Worm (Caenorhabditis elegans): ENCODE data around the gene Y38H6C.21.

Y38H6C.21 gene

ce11 chrV:20534072-20534471 is 21.0 kb downstream of the Y38H6C.21 start, which contains the start of gene famh-161:
Gene famh-161, minus strand, starts transcription at chrV:20534172.
- no peak for TF ChIP-seq hmg-11 (tag; optimal IDR thresholded peaks at IDR 0.05)
- no peak for TF ChIP-seq lin-15B (tag; optimal IDR thresholded peaks at IDR 0.05)
- no peak for TF ChIP-seq nhr-67 (tag; optimal IDR thresholded peaks at IDR 0.05)

ce11 chrV:20527493-20527892 is 27.6 kb downstream of the Y38H6C.21 start, which contains the start of gene Y38H6C.13:
Gene Y38H6C.13, plus strand, starts transcription at chrV:20527793.
- TF ChIP-seq zag-1 (tag; optimal IDR thresholded peaks at IDR 0.05), result no peak
- TF ChIP-seq egl-27 (tag; optimal IDR thresholded peaks at IDR 0.05), result no peak
- no peak for TF ChIP-seq ceh-28 (tag; optimal IDR thresholded peaks at IDR 0.05)
- TF ChIP-seq unc-62 (GFP tag; optimal IDR thresholded peaks at IDR 0.05), result no peak
- no peak for TF ChIP-seq mdl-1 (tag; optimal IDR thresholded peaks at IDR 0.05)
- TF ChIP-seq ZK546.5 (tag; optimal IDR thresholded peaks at IDR 0.05), result no peak
- TF ChIP-seq nhr-12 (tag; optimal IDR thresholded peaks at IDR 0.05), result no peak
- TF ChIP-seq nhr-43 (tag; optimal IDR thresholded peaks at IDR 0.05; ENCODE audit: poor library complexity, severe bottlenecking), result no peak
- TF ChIP-seq tbx-2 (tag; optimal IDR thresholded peaks at IDR 0.05), result no peak
- no peak for TF ChIP-seq skn-1 (tag; optimal IDR thresholded peaks at IDR 0.05)
- no peak for TF ChIP-seq nhr-77 (tag; optimal IDR thresholded peaks at IDR 0.05)

- peak; percentile 52 for TF ChIP-seq jun-1 (tag; optimal IDR thresholded peaks at IDR 0.05)
- peak; percentile 41 for TF ChIP-seq skn-1 (tag; optimal IDR thresholded peaks at IDR 0.05)
- TF ChIP-seq elt-2 (tag; optimal IDR thresholded peaks at IDR 0.05), result peak; percentile 82
- peak; percentile 89 for TF ChIP-seq pqm-1 (tag; optimal IDR thresholded peaks at IDR 0.05)
- no peak for TF ChIP-seq tbx-2 (tag; optimal IDR thresholded peaks at IDR 0.05)
- no peak for TF ChIP-seq ama-1 (optimal IDR thresholded peaks at IDR 0.05)
- no peak for TF ChIP-seq pha-4 (tag; optimal IDR thresholded peaks at IDR 0.05)
These were observed 29.1 kb downstream of the Y38H6C.21 start, which contains the start of the genes srh-166 and Y38H6C.24 for ce11 chrV:20525816-20526459. Gene srh-166, minus strand, starts transcription at chrV:20525866. Gene Y38H6C.24, plus strand, starts transcription at chrV:20526435.

ce11 chrV:20522219-20522618 is 32.8 kb downstream of the Y38H6C.21 start, which contains the start of the genes Y38H6C.9 and fbxa-150:
Gene Y38H6C.9, minus strand, starts transcription at chrV:20522270.
Gene fbxa-150, plus strand, starts transcription at chrV:20522598.
- TF ChIP-seq pqm-1 (tag; optimal IDR thresholded peaks at IDR 0.05) (no peak), mdl-1 (tag; optimal IDR thresholded peaks at IDR 0.05) (no peak), elt-2 (tag; optimal IDR thresholded peaks at IDR 0.05) (no peak), hmg-11 (tag; optimal IDR thresholded peaks at IDR 0.05) (no peak), ceh-28 (tag; optimal IDR thresholded peaks at IDR 0.05) (no peak), eor-1 (tag; optimal IDR thresholded peaks at IDR 0.05) (no peak), fos-1 (tag; optimal IDR thresholded peaks at IDR 0.05) (no peak), elt-1 (tag; optimal IDR thresholded peaks at IDR 0.05) (no peak), nhr-28 (tag; optimal IDR thresholded peaks at IDR 0.05) (no peak), lin-15B (tag; optimal IDR thresholded peaks at IDR 0.05) (no peak), nhr-77 (tag; optimal IDR thresholded peaks at IDR 0.05) (no peak)

ce11 chrV:20518927-20519326 is 36.1 kb downstream of the Y38H6C.21 start, which contains the start of gene Y38H6C.25:
Gene Y38H6C.25, plus strand, starts transcription at chrV:20519227.
- TF ChIP-seq elt-1 (tag; optimal IDR thresholded peaks at IDR 0.05) (no peak), ceh-16 (tag; optimal IDR thresholded peaks at IDR 0.05) (no peak), pha-4 (tag; optimal IDR thresholded peaks at IDR 0.05) (no peak), ztf-4 (tag; optimal IDR thresholded peaks at IDR 0.05) (no peak), nhr-67 (tag; optimal IDR thresholded peaks at IDR 0.05) (no peak), unc-39 (tag; optimal IDR thresholded peaks at IDR 0.05) (no peak), nhr-76 (tag; optimal IDR thresholded peaks at IDR 0.05) (no peak), unc-62 (GFP tag; optimal IDR thresholded peaks at IDR 0.05) (no peak), skn-1 (tag; optimal IDR thresholded peaks at IDR 0.05) (no peak), tbx-2 (tag; optimal IDR thresholded peaks at IDR 0.05) (no peak), nhr-237 (tag; optimal IDR thresholded peaks at IDR 0.05) (no peak), nhr-12 (tag; optimal IDR thresholded peaks at IDR 0.05) (no peak), fkh-10 (GFP tag; optimal IDR thresholded peaks at IDR 0.05) (no peak), zag-1 (tag; optimal IDR thresholded peaks at IDR 0.05) (no peak), eor-1 (tag; optimal IDR thresholded peaks at IDR 0.05) (no peak), ceh-9 (tag; optimal IDR thresholded peaks at IDR 0.05) (no peak), fkh-2 (tag; optimal IDR thresholded peaks at IDR 0.05) (no peak), hmg-11 (tag; optimal IDR thresholded peaks at IDR 0.05) (no peak), ZK546.5 (tag; optimal IDR thresholded peaks at IDR 0.05) (no peak)

- no peak for TF ChIP-seq ZK546.5 (tag; optimal IDR thresholded peaks at IDR 0.05)
These were observed 38.1 kb downstream of the Y38H6C.21 start for ce11 chrV:20517005-20517404.
